Fruit fly (Drosophila melanogaster) whole organism, embryonic: ENCODE results near the gene Amacr.

Source experiments
- ATbp ChIP-seq: fragments of 200-800 bp; sonication (Bioruptor generic); optimal IDR thresholded peaks from 2 replicates; lab custom pipeline; 2017; ENCODE audit warnings: missing biosample characterization, mild to moderate bottlenecking, missing genetic modification characterization, missing genetic modification reagents
- CG10431 ChIP-seq: fragments of 200-800 bp; sonication (Bioruptor generic); optimal IDR thresholded peaks from 3 replicates; lab custom pipeline; 2018; ENCODE audit warnings: missing biosample characterization, mild to moderate bottlenecking, missing genetic modification characterization
- CG11723 ChIP-seq: fragments of 200-800 bp; sonication (Bioruptor generic); optimal IDR thresholded peaks from 2 replicates; lab custom pipeline; 2017; ENCODE audit warnings: missing biosample characterization, mild to moderate bottlenecking, missing genetic modification characterization
- CG14050 ChIP-seq: fragments of 200-800 bp; sonication (Bioruptor generic); IDR thresholded peaks from 3 replicates; pipeline ENCODE4 v1.3.6; 2022; ENCODE audit warnings: missing biosample characterization, missing genetic modification characterization
- CG1529 ChIP-seq: fragments of 200-800 bp; sonication (Bioruptor generic); optimal IDR thresholded peaks from 3 replicates; lab custom pipeline; 2018; ENCODE audit warnings: missing biosample characterization, missing genetic modification characterization
- CG15601 ChIP-seq: fragments of 200-800 bp; sonication (Bioruptor generic); optimal IDR thresholded peaks from 3 replicates; lab custom pipeline; 2019; ENCODE audit warnings: missing biosample characterization, mild to moderate bottlenecking, missing genetic modification characterization, moderate library complexity
- CG1603 ChIP-seq: fragments of 200-800 bp; sonication (Bioruptor generic); optimal IDR thresholded peaks from 2 replicates; lab custom pipeline; 2019; ENCODE audit warnings: missing biosample characterization, mild to moderate bottlenecking, missing genetic modification characterization, moderate library complexity
- CG17361 ChIP-seq: fragments of 200-800 bp; sonication (Bioruptor generic); IDR thresholded peaks from 3 replicates; pipeline ENCODE4 v1.3.6; 2022; ENCODE audit warnings: missing biosample characterization, missing genetic modification characterization
- CG17802 ChIP-seq: fragments of 200-800 bp; sonication (Bioruptor generic); optimal IDR thresholded peaks from 2 replicates; lab custom pipeline; 2018; ENCODE audit warnings: missing biosample characterization, mild to moderate bottlenecking, missing genetic modification characterization, moderate library complexity
- CG18262 ChIP-seq: fragments of 200-800 bp; optimal IDR thresholded peaks from 3 replicates; lab custom pipeline; 2019; ENCODE audit warnings: missing biosample characterization, mild to moderate bottlenecking, missing genetic modification characterization, moderate library complexity
- CG2116 ChIP-seq: fragments of 200-800 bp; sonication (Bioruptor generic); optimal IDR thresholded peaks from 3 replicates; lab custom pipeline; 2018; ENCODE audit warnings: missing biosample characterization, mild to moderate bottlenecking, missing genetic modification characterization
- CG2678 ChIP-seq: fragments of 200-800 bp; sonication (Bioruptor generic); optimal IDR thresholded peaks from 3 replicates; lab custom pipeline; 2019; ENCODE audit warnings: missing biosample characterization, mild to moderate bottlenecking, missing genetic modification characterization, moderate library complexity
- CG30431 ChIP-seq: fragments of 200-800 bp; sonication (Bioruptor generic); optimal IDR thresholded peaks from 2 replicates; lab custom pipeline; 2017; ENCODE audit warnings: missing biosample characterization, missing genetic modification characterization
- CG3065 ChIP-seq: fragments of 200-800 bp; sonication (Bioruptor generic); optimal IDR thresholded peaks from 2 replicates; lab custom pipeline; 2016; ENCODE audit warnings: missing biosample characterization, missing genetic modification characterization
- CG34224 ChIP-seq: fragments of 200-800 bp; sonication (Bioruptor generic); IDR thresholded peaks from 3 replicates; pipeline ENCODE4 v1.3.6; 2022; ENCODE audit warnings: missing biosample characterization, missing genetic modification characterization; ENCODE audit not compliant: partially characterized antibody
- CG3847 ChIP-seq: fragments of 200-800 bp; sonication (Bioruptor generic); IDR thresholded peaks from 2 replicates; pipeline ENCODE4 v1.3.6; 2022; ENCODE audit warnings: missing biosample characterization, missing genetic modification characterization
- CG5180 ChIP-seq: fragments of 200-800 bp; sonication (Bioruptor generic); optimal IDR thresholded peaks from 3 replicates; lab custom pipeline; 2017; ENCODE audit warnings: missing biosample characterization, missing genetic modification characterization, mild to moderate bottlenecking, moderate library complexity, missing genetic modification reagents
- CG5245 ChIP-seq: fragments of 200-800 bp; sonication (Bioruptor generic); optimal IDR thresholded peaks from 3 replicates; lab custom pipeline; 2016; ENCODE audit warnings: missing biosample characterization, missing genetic modification characterization
- CG8388 ChIP-seq: fragments of 200-800 bp; sonication (Bioruptor generic); optimal IDR thresholded peaks from 2 replicates; lab custom pipeline; 2019; ENCODE audit warnings: missing biosample characterization, mild to moderate bottlenecking, missing genetic modification characterization, moderate library complexity
- CG8924 ChIP-seq: fragments of 200-800 bp; optimal IDR thresholded peaks from 3 replicates; lab custom pipeline; 2019; ENCODE audit warnings: missing biosample characterization, mild to moderate bottlenecking, missing genetic modification characterization, moderate library complexity
- CG9727 ChIP-seq: fragments of 200-800 bp; sonication (Bioruptor generic); optimal IDR thresholded peaks from 3 replicates; lab custom pipeline; 2017; ENCODE audit warnings: missing biosample characterization, mild to moderate bottlenecking, missing genetic modification characterization
- E2f2 ChIP-seq: fragments of 200-800 bp; sonication (Bioruptor generic); IDR thresholded peaks from 2 replicates; pipeline ENCODE4 v1.3.6; 2022; ENCODE audit warnings: missing biosample characterization, missing genetic modification characterization
- ERR ChIP-seq: fragments of 200-800 bp; sonication (Bioruptor generic); optimal IDR thresholded peaks from 2 replicates; lab custom pipeline; 2016; ENCODE audit warnings: missing biosample characterization, missing genetic modification characterization
- Eip74EF ChIP-seq, 2 experiments: fragments of 200-800 bp in 1 of 2; fragments of >200 bp in 1 of 2; sonication (Bioruptor generic) in 1 of 2; optimal IDR thresholded peaks; 2 replicates each; lab custom pipeline; 2017 to 2019; ENCODE audit warnings: missing biosample characterization in 2 of 2, missing genetic modification characterization in 2 of 2, mild to moderate bottlenecking in 1 of 2, moderate library complexity in 1 of 2
- Hr78 ChIP-seq, 2 experiments: fragments of 200-800 bp in 1 of 2; fragments of >200 bp in 1 of 2; sonication (Bioruptor generic) in 1 of 2; optimal IDR thresholded peaks; 2 replicates each; lab custom pipeline; 2017 to 2019; ENCODE audit warnings: missing biosample characterization in 2 of 2, missing genetic modification characterization in 2 of 2, mild to moderate bottlenecking in 1 of 2, moderate library complexity in 1 of 2
- Max ChIP-seq: fragments of 200-800 bp; sonication (Bioruptor generic); optimal IDR thresholded peaks from 2 replicates; lab custom pipeline; 2016; ENCODE audit warnings: missing biosample characterization, mild to moderate bottlenecking, missing genetic modification characterization
- Med ChIP-seq: fragments of 200-800 bp; sonication (Bioruptor generic); peaks from one replicate; lab custom pipeline; 2016; ENCODE audit warnings: missing biosample characterization, missing genetic modification characterization, mild to moderate bottlenecking, inconsistent platforms, moderate library complexity
- Meics ChIP-seq: fragments of 200-800 bp; sonication (Bioruptor generic); optimal IDR thresholded peaks from 2 replicates; lab custom pipeline; 2017; ENCODE audit warnings: missing biosample characterization, mild to moderate bottlenecking, missing genetic modification characterization
- Neu2 ChIP-seq: fragments of 200-800 bp; sonication (Bioruptor generic); optimal IDR thresholded peaks from 3 replicates; lab custom pipeline; 2016; ENCODE audit warnings: missing biosample characterization, missing genetic modification characterization, borderline replicate concordance
- NfI ChIP-seq: fragments of 200-800 bp; sonication (Bioruptor generic); optimal IDR thresholded peaks from 3 replicates; lab custom pipeline; 2018; ENCODE audit warnings: missing biosample characterization, mild to moderate bottlenecking, missing genetic modification characterization, moderate library complexity
- Taf1 ChIP-seq: fragments of 200-800 bp; sonication (Bioruptor generic); IDR thresholded peaks from 2 replicates; pipeline ENCODE4 v1.3.6; 2022; ENCODE audit warnings: missing biosample characterization, missing genetic modification characterization
- caup ChIP-seq: fragments of 200-800 bp; sonication (Bioruptor generic); optimal IDR thresholded peaks from 3 replicates; lab custom pipeline; 2017; ENCODE audit warnings: missing biosample characterization, mild to moderate bottlenecking, missing genetic modification characterization, moderate library complexity; ENCODE audit not compliant: severe bottlenecking
- cwo ChIP-seq: fragments of 200-800 bp; sonication (Bioruptor generic); optimal IDR thresholded peaks from 3 replicates; lab custom pipeline; 2017; ENCODE audit warnings: missing biosample characterization, missing genetic modification characterization, mild to moderate bottlenecking, moderate library complexity, missing genetic modification reagents
- dm ChIP-seq: fragments of 200-800 bp; sonication (Bioruptor generic); optimal IDR thresholded peaks from 3 replicates; lab custom pipeline; 2016; ENCODE audit warnings: missing biosample characterization, missing genetic modification characterization
- ems ChIP-seq: fragments of 200-800 bp; sonication (Bioruptor generic); optimal IDR thresholded peaks from 3 replicates; lab custom pipeline; 2016; ENCODE audit warnings: missing biosample characterization, missing genetic modification characterization
- fd102C ChIP-seq: fragments of 200-800 bp; sonication (Bioruptor generic); optimal IDR thresholded peaks from 2 replicates; lab custom pipeline; 2018; ENCODE audit warnings: missing biosample characterization, mild to moderate bottlenecking, missing genetic modification characterization, moderate library complexity
- fd64A ChIP-seq: fragments of 200-800 bp; sonication (Bioruptor generic); optimal IDR thresholded peaks from 3 replicates; lab custom pipeline; 2018; ENCODE audit warnings: missing biosample characterization, mild to moderate bottlenecking, missing genetic modification characterization
- gcm ChIP-seq: fragments of 200-800 bp; sonication (Bioruptor generic); optimal IDR thresholded peaks from 2 replicates; lab custom pipeline; 2019; ENCODE audit warnings: missing biosample characterization, mild to moderate bottlenecking, missing genetic modification characterization, moderate library complexity
- gsb-n ChIP-seq: fragments of 200-800 bp; sonication (Bioruptor generic); optimal IDR thresholded peaks from 3 replicates; lab custom pipeline; 2018; ENCODE audit warnings: missing biosample characterization, mild to moderate bottlenecking, missing genetic modification characterization
- lbe ChIP-seq: fragments of 200-800 bp; sonication (Bioruptor generic); optimal IDR thresholded peaks from 2 replicates; lab custom pipeline; 2016; ENCODE audit warnings: missing biosample characterization, mild to moderate bottlenecking, missing genetic modification characterization
- lola ChIP-seq, 3 experiments: fragments of >200 bp in 2 of 3; fragments of 200-800 bp in 1 of 3; sonication (Bioruptor generic) in 1 of 3; optimal IDR thresholded peaks; 2 replicates each; lab custom pipeline; 2017 to 2019; ENCODE audit warnings: missing biosample characterization in 3 of 3, missing genetic modification characterization in 3 of 3, mild to moderate bottlenecking in 1 of 3, moderate library complexity in 1 of 3
- p53 ChIP-seq: fragments of 200-800 bp; sonication (Bioruptor generic); optimal IDR thresholded peaks from 2 replicates; lab custom pipeline; 2016; ENCODE audit warnings: missing biosample characterization, missing genetic modification characterization
- rib ChIP-seq: fragments of 200-800 bp; sonication (Bioruptor generic); IDR thresholded peaks from 2 replicates; pipeline ENCODE4 v1.3.6; 2022; ENCODE audit warnings: missing biosample characterization, missing genetic modification characterization
- sc ChIP-seq, 3 experiments: fragments of >200 bp in 2 of 3; fragments of 200-800 bp in 1 of 3; sonication (Bioruptor generic) in 1 of 3; optimal IDR thresholded peaks; 2 replicates in 2 of 3; 3 replicates in 1 of 3; lab custom pipeline; 2017; ENCODE audit warnings: mild to moderate bottlenecking in 1 of 3, missing biosample characterization in 1 of 3, missing genetic modification characterization in 1 of 3, missing genetic modification reagents in 1 of 3
- sens ChIP-seq: fragments of 200-800 bp; sonication (Bioruptor generic); peaks from one replicate; lab custom pipeline; 2016; ENCODE audit warnings: missing biosample characterization, missing genetic modification characterization
- sim ChIP-seq: fragments of 200-800 bp; sonication (Bioruptor generic); IDR thresholded peaks from 2 replicates; pipeline ENCODE4 v1.3.6; 2022; ENCODE audit warnings: missing biosample characterization, missing genetic modification characterization
- stc ChIP-seq: fragments of 200-800 bp; sonication (Bioruptor generic); IDR thresholded peaks from 2 replicates; pipeline ENCODE4 v1.3.6; 2022; ENCODE audit warnings: missing biosample characterization, missing genetic modification characterization
- unpg ChIP-seq: fragments of 200-800 bp; sonication (Bioruptor generic); optimal IDR thresholded peaks from 3 replicates; lab custom pipeline; 2018; ENCODE audit warnings: missing biosample characterization, mild to moderate bottlenecking, missing genetic modification characterization, moderate library complexity
- vvl ChIP-seq: fragments of 200-800 bp; sonication (Bioruptor generic); IDR thresholded peaks from 2 replicates; pipeline ENCODE4 v1.3.6; 2022; ENCODE audit warnings: missing biosample characterization, missing genetic modification characterization

Gene Amacr

dm6 chr2L:20716077-20716476, 36.1 kb downstream of the Amacr start (continued):
- TF ChIP-seq Eip74EF (GFP tag; optimal IDR thresholded peaks at IDR 0.05; lab: Kevin White, UChicago) (peak in 1 of 2 experiments; percentile 28), sc (optimal IDR thresholded peaks at IDR 0.05; lab: Kevin White, UChicago) (no peak), sc (GFP tag; optimal IDR thresholded peaks at IDR 0.05; lab: Kevin White, UChicago) (peak; percentile 12), gsb-n (tag; lab: Kevin White, UChicago) (peak; percentile 67), E2f2 (peak; percentile 20; the same call in 1 of the 2 replicates), dm (GFP tag; lab: Kevin White, UChicago) (peak; percentile 64), CG30431 (GFP tag; lab: Kevin White, UChicago) (no peak), lbe (GFP tag; lab: Kevin White, UChicago) (no peak), ERR (no peak), Taf1 (no peak), CG3847 (GFP tag; lab: Robert Waterston, UW) (no peak), ATbp (GFP tag; lab: Kevin White, UChicago) (no peak), lola (GFP tag; optimal IDR thresholded peaks at IDR 0.05; lab: Kevin White, UChicago) (peak in 1 of 3 experiments; percentile 44), fd102C (no peak), CG18262 (tag; lab: Kevin White, UChicago) (peak; percentile 34), ems (no peak), Meics (no peak), CG8388 (peak; percentile 31), CG1603 (tag; lab: Kevin White, UChicago) (peak; percentile 2), p53 (GFP tag; lab: Kevin White, UChicago) (no peak), CG11723 (GFP tag; lab: Kevin White, UChicago) (peak; percentile 4), Med (GFP tag; lab: Kevin White, UChicago) (peak; percentile 55), CG34224 (GFP tag; lab: Robert Waterston, UW) (0 out of 3 replicates have a peak, but pooled peaks have one; percentile 20), caup (GFP tag; lab: Kevin White, UChicago) (no peak), CG8924 (no peak), CG1529 (GFP tag; lab: Kevin White, UChicago) (peak; percentile 7), NfI (GFP tag; lab: Kevin White, UChicago) (no peak), CG9727 (GFP tag; lab: Kevin White, UChicago) (no peak), CG2116 (no peak), stc (GFP tag; lab: Robert Waterston, UW) (no peak), CG3065 (GFP tag; lab: Kevin White, UChicago) (no peak), Max (GFP tag; lab: Kevin White, UChicago) (no peak), CG15601 (tag; lab: Kevin White, UChicago) (peak; percentile 52), Hr78 (GFP tag; optimal IDR thresholded peaks at IDR 0.05; lab: Kevin White, UChicago) (peak in 1 of 2 experiments; percentile 44), sim (no peak), CG5180 (GFP tag; lab: Kevin White, UChicago) (no peak), CG10431 (GFP tag; lab: Kevin White, UChicago) (peak; percentile 77), CG5245 (no peak), gcm (peak; percentile 46), vvl (0 out of 2 replicates have a peak, but pooled peaks have one; percentile 22), CG14050 (no peak), cwo (GFP tag; lab: Kevin White, UChicago) (peak; percentile 38), CG17802 (tag; lab: Kevin White, UChicago) (no peak), sens (peak; percentile 84), Neu2 (GFP tag; lab: Kevin White, UChicago) (no peak), CG2678 (tag; lab: Kevin White, UChicago) (peak; percentile 16), rib (no peak), fd64A (GFP tag; lab: Kevin White, UChicago) (peak; percentile 14), CG17361 (GFP tag; lab: Robert Waterston, UW) (peak; percentile 16; the same call in 1 of the 3 replicates), unpg (GFP tag; lab: Kevin White, UChicago) (peak; percentile 17)
